Fruit fly (Drosophila melanogaster) whole organism, embryonic: ENCODE measurements around the gene CG3071.

Experiments
- Adf1 ChIP-seq: fragments of 200-800 bp; sonication (Bioruptor generic); IDR thresholded peaks from 2 replicates; pipeline ENCODE4 v1.3.6; 2022; ENCODE audit warnings: missing biosample characterization, missing genetic modification characterization
- B-H1 ChIP-seq: fragments of 200-800 bp; sonication (Bioruptor generic); IDR thresholded peaks from 3 replicates; pipeline ENCODE4 v1.3.6; 2022; ENCODE audit warnings: missing biosample characterization, missing genetic modification characterization
- CG11247 ChIP-seq: fragments of 200-800 bp; sonication (Bioruptor generic); IDR thresholded peaks from 2 replicates; pipeline ENCODE4 v1.3.6; 2022; ENCODE audit warnings: missing biosample characterization, missing genetic modification characterization
- CG12219 ChIP-seq: fragments of 200-800 bp; sonication (Bioruptor generic); optimal IDR thresholded peaks from 3 replicates; lab custom pipeline; 2018; ENCODE audit warnings: missing biosample characterization, mild to moderate bottlenecking, missing genetic modification characterization
- CG15514 ChIP-seq: fragments of 200-800 bp; sonication (Bioruptor generic); optimal IDR thresholded peaks from 3 replicates; lab custom pipeline; 2017; ENCODE audit warnings: missing biosample characterization, missing genetic modification characterization, mild to moderate bottlenecking, moderate library complexity, missing genetic modification reagents
- CG17385 ChIP-seq: fragments of 200-800 bp; sonication (Bioruptor generic); optimal IDR thresholded peaks from 3 replicates; lab custom pipeline; 2018; ENCODE audit warnings: missing biosample characterization, mild to moderate bottlenecking, missing genetic modification characterization
- CG1792 ChIP-seq: fragments of 200-800 bp; sonication (Bioruptor generic); optimal IDR thresholded peaks from 2 replicates; lab custom pipeline; 2016; ENCODE audit warnings: missing biosample characterization, missing genetic modification characterization
- CG2678 ChIP-seq: fragments of 200-800 bp; sonication (Bioruptor generic); optimal IDR thresholded peaks from 3 replicates; lab custom pipeline; 2019; ENCODE audit warnings: missing biosample characterization, mild to moderate bottlenecking, missing genetic modification characterization, moderate library complexity
- CG30431 ChIP-seq: fragments of 200-800 bp; sonication (Bioruptor generic); optimal IDR thresholded peaks from 2 replicates; lab custom pipeline; 2017; ENCODE audit warnings: missing biosample characterization, missing genetic modification characterization
- CG31441 ChIP-seq: fragments of 200-800 bp; sonication (Bioruptor generic); IDR thresholded peaks from 2 replicates; pipeline ENCODE4 v1.3.6; 2022; ENCODE audit warnings: missing biosample characterization, missing genetic modification characterization
- CG3163 ChIP-seq: fragments of 200-800 bp; sonication (Bioruptor generic); optimal IDR thresholded peaks from 3 replicates; lab custom pipeline; 2016; ENCODE audit warnings: missing biosample characterization, missing genetic modification characterization
- CG34376 ChIP-seq: fragments of 200-800 bp; sonication (Bioruptor generic); optimal IDR thresholded peaks from 2 replicates; lab custom pipeline; 2018; ENCODE audit warnings: missing biosample characterization, mild to moderate bottlenecking, missing genetic modification characterization
- CG3847 ChIP-seq: fragments of 200-800 bp; sonication (Bioruptor generic); IDR thresholded peaks from 2 replicates; pipeline ENCODE4 v1.3.6; 2022; ENCODE audit warnings: missing biosample characterization, missing genetic modification characterization
- CG42726 ChIP-seq: fragments of 200-800 bp; sonication (Bioruptor generic); IDR thresholded peaks from 2 replicates; pipeline ENCODE4 v1.3.6; 2022; ENCODE audit warnings: missing biosample characterization, missing genetic modification characterization; ENCODE audit not compliant: partially characterized antibody
- CG4854 ChIP-seq: fragments of 200-800 bp; sonication (Bioruptor generic); optimal IDR thresholded peaks from 2 replicates; lab custom pipeline; 2016; ENCODE audit warnings: missing biosample characterization, missing genetic modification characterization, inconsistent platforms
- CG5180 ChIP-seq: fragments of 200-800 bp; sonication (Bioruptor generic); optimal IDR thresholded peaks from 3 replicates; lab custom pipeline; 2017; ENCODE audit warnings: missing biosample characterization, missing genetic modification characterization, mild to moderate bottlenecking, moderate library complexity, missing genetic modification reagents
- CG5953 ChIP-seq: fragments of 200-800 bp; sonication (Bioruptor generic); IDR thresholded peaks from 2 replicates; pipeline ENCODE4 v1.3.6; 2022; ENCODE audit warnings: missing biosample characterization, missing genetic modification characterization
- CG6683 ChIP-seq: fragments of 200-800 bp; sonication (Bioruptor generic); optimal IDR thresholded peaks from 2 replicates; lab custom pipeline; 2017; ENCODE audit warnings: missing biosample characterization, mild to moderate bottlenecking, missing genetic modification characterization, missing genetic modification reagents
- CG6765 ChIP-seq: fragments of 200-800 bp; sonication (Bioruptor generic); optimal IDR thresholded peaks from 3 replicates; lab custom pipeline; 2017; ENCODE audit warnings: missing biosample characterization, mild to moderate bottlenecking, missing genetic modification characterization
- CG7556 ChIP-seq: fragments of 200-800 bp; sonication (Bioruptor generic); optimal IDR thresholded peaks from 2 replicates; lab custom pipeline; 2017; ENCODE audit warnings: missing biosample characterization, mild to moderate bottlenecking, missing genetic modification characterization
- CG7745 ChIP-seq: fragments of 200-800 bp; sonication (Bioruptor generic); optimal IDR thresholded peaks from 2 replicates; lab custom pipeline; 2018; ENCODE audit warnings: missing biosample characterization, mild to moderate bottlenecking, missing genetic modification characterization, moderate library complexity
- CG7839 ChIP-seq: fragments of 200-800 bp; sonication (Bioruptor generic); optimal IDR thresholded peaks from 3 replicates; lab custom pipeline; 2018; ENCODE audit warnings: missing biosample characterization, mild to moderate bottlenecking, missing genetic modification characterization, moderate library complexity
- Camta ChIP-seq: fragments of 200-800 bp; sonication (Bioruptor generic); optimal IDR thresholded peaks from 2 replicates; lab custom pipeline; 2016; ENCODE audit warnings: missing biosample characterization, missing genetic modification characterization
- Deaf1 ChIP-seq: fragments of 200-800 bp; optimal IDR thresholded peaks from 3 replicates; lab custom pipeline; 2019; ENCODE audit warnings: missing biosample characterization, mild to moderate bottlenecking, missing genetic modification characterization, moderate library complexity
- ERR ChIP-seq: fragments of 200-800 bp; sonication (Bioruptor generic); optimal IDR thresholded peaks from 2 replicates; lab custom pipeline; 2016; ENCODE audit warnings: missing biosample characterization, missing genetic modification characterization
- Fer1 ChIP-seq: fragments of 200-800 bp; sonication (Bioruptor generic); optimal IDR thresholded peaks from 2 replicates; lab custom pipeline; 2017; ENCODE audit warnings: missing biosample characterization, mild to moderate bottlenecking, missing genetic modification characterization
- Fer2 ChIP-seq: fragments of 200-800 bp; sonication (Bioruptor generic); optimal IDR thresholded peaks from 2 replicates; lab custom pipeline; 2018; ENCODE audit warnings: missing biosample characterization, mild to moderate bottlenecking, missing genetic modification characterization, moderate library complexity
- H2.0 ChIP-seq: fragments of 200-800 bp; sonication (Bioruptor generic); IDR thresholded peaks from 2 replicates; pipeline ENCODE4 v1.3.6; 2022; ENCODE audit warnings: missing biosample characterization, missing genetic modification characterization
- HLH3B ChIP-seq: fragments of 200-800 bp; sonication (Bioruptor generic); IDR thresholded peaks from 2 replicates; pipeline ENCODE4 v1.3.6; 2022; ENCODE audit warnings: missing biosample characterization, missing genetic modification characterization
- Hr3 ChIP-seq: fragments of 200-800 bp; sonication (Bioruptor generic); optimal IDR thresholded peaks from 3 replicates; lab custom pipeline; 2016; ENCODE audit warnings: missing biosample characterization, missing genetic modification characterization
- Hr78 ChIP-seq, 2 experiments: fragments of 200-800 bp in 1 of 2; fragments of >200 bp in 1 of 2; sonication (Bioruptor generic) in 1 of 2; optimal IDR thresholded peaks; 2 replicates each; lab custom pipeline; 2017 to 2019; ENCODE audit warnings: missing biosample characterization in 2 of 2, missing genetic modification characterization in 2 of 2, mild to moderate bottlenecking in 1 of 2, moderate library complexity in 1 of 2
- Max ChIP-seq: fragments of 200-800 bp; sonication (Bioruptor generic); optimal IDR thresholded peaks from 2 replicates; lab custom pipeline; 2016; ENCODE audit warnings: missing biosample characterization, mild to moderate bottlenecking, missing genetic modification characterization
- Ravus ChIP-seq: fragments of 200-800 bp; sonication (Bioruptor generic); IDR thresholded peaks from 2 replicates; pipeline ENCODE4 v1.3.6; 2022; ENCODE audit warnings: missing biosample characterization, missing genetic modification characterization
- YL-1 ChIP-seq: fragments of 200-800 bp; sonication (Bioruptor generic); optimal IDR thresholded peaks from 3 replicates; lab custom pipeline; 2017; ENCODE audit warnings: missing biosample characterization, mild to moderate bottlenecking, missing genetic modification characterization
- cato ChIP-seq: fragments of 200-800 bp; sonication (Bioruptor generic); optimal IDR thresholded peaks from 2 replicates; lab custom pipeline; 2016; ENCODE audit warnings: missing biosample characterization, missing genetic modification characterization, borderline replicate concordance
- chn ChIP-seq: fragments of 200-800 bp; sonication (Bioruptor generic); optimal IDR thresholded peaks from 2 replicates; lab custom pipeline; 2016; ENCODE audit warnings: missing biosample characterization, missing genetic modification characterization
- dmrt99B ChIP-seq: fragments of 200-800 bp; sonication (Bioruptor generic); optimal IDR thresholded peaks from 2 replicates; lab custom pipeline; 2018; ENCODE audit warnings: missing biosample characterization, mild to moderate bottlenecking, missing genetic modification characterization, moderate library complexity
- en ChIP-seq: fragments of 200-800 bp; sonication (Bioruptor generic); optimal IDR thresholded peaks from 2 replicates; lab custom pipeline; 2016; ENCODE audit warnings: missing biosample characterization, missing genetic modification characterization
- gcm2 ChIP-seq: fragments of 200-800 bp; sonication (Bioruptor generic); optimal IDR thresholded peaks from 2 replicates; lab custom pipeline; 2016; ENCODE audit warnings: missing biosample characterization, missing genetic modification characterization
- ind ChIP-seq: fragments of 200-800 bp; sonication (Bioruptor generic); optimal IDR thresholded peaks from 3 replicates; lab custom pipeline; 2016; ENCODE audit warnings: missing biosample characterization, missing genetic modification characterization
- jigr1 ChIP-seq: fragments of 200-800 bp; sonication (Bioruptor generic); IDR thresholded peaks from 3 replicates; pipeline ENCODE4 v1.3.6; 2022; ENCODE audit warnings: missing biosample characterization, missing genetic modification characterization
- lov ChIP-seq, 2 experiments: fragments of 200-800 bp in 1 of 2; fragments of >200 bp in 1 of 2; sonication (Bioruptor generic) in 1 of 2; IDR thresholded peaks in 1 of 2; optimal IDR thresholded peaks in 1 of 2; 2 replicates in 1 of 2; 3 replicates in 1 of 2; pipeline versions ENCODE4 v1.3.6 to Lab custom; 2017 to 2022; ENCODE audit warnings: missing biosample characterization in 1 of 2, missing genetic modification characterization in 1 of 2
- luna ChIP-seq: fragments of 200-800 bp; sonication (Bioruptor generic); optimal IDR thresholded peaks from 2 replicates; lab custom pipeline; 2016; ENCODE audit warnings: missing biosample characterization, missing genetic modification characterization
- ro ChIP-seq: fragments of 200-800 bp; sonication (Bioruptor generic); IDR thresholded peaks from 2 replicates; pipeline ENCODE4 v1.3.6; 2022; ENCODE audit warnings: missing biosample characterization, missing genetic modification characterization
- so ChIP-seq: fragments of 200-800 bp; sonication (Bioruptor generic); IDR thresholded peaks from 3 replicates; pipeline ENCODE4 v1.3.6; 2022; ENCODE audit warnings: missing biosample characterization, missing genetic modification characterization
- tio ChIP-seq: fragments of 200-800 bp; sonication (Bioruptor generic); optimal IDR thresholded peaks from 2 replicates; lab custom pipeline; 2017; ENCODE audit warnings: missing biosample characterization, missing genetic modification characterization, inconsistent platforms
- tna ChIP-seq: fragments of 200-800 bp; sonication (Bioruptor generic); IDR thresholded peaks from 2 replicates; pipeline ENCODE4 v1.3.6; 2022; ENCODE audit warnings: missing biosample characterization, missing genetic modification characterization; ENCODE audit not compliant: partially characterized antibody
- tup ChIP-seq: fragments of 200-800 bp; sonication (Bioruptor generic); optimal IDR thresholded peaks from 2 replicates; lab custom pipeline; 2016; ENCODE audit warnings: missing biosample characterization, mild to moderate bottlenecking, missing genetic modification characterization, moderate library complexity

Gene CG3071

DNA sequence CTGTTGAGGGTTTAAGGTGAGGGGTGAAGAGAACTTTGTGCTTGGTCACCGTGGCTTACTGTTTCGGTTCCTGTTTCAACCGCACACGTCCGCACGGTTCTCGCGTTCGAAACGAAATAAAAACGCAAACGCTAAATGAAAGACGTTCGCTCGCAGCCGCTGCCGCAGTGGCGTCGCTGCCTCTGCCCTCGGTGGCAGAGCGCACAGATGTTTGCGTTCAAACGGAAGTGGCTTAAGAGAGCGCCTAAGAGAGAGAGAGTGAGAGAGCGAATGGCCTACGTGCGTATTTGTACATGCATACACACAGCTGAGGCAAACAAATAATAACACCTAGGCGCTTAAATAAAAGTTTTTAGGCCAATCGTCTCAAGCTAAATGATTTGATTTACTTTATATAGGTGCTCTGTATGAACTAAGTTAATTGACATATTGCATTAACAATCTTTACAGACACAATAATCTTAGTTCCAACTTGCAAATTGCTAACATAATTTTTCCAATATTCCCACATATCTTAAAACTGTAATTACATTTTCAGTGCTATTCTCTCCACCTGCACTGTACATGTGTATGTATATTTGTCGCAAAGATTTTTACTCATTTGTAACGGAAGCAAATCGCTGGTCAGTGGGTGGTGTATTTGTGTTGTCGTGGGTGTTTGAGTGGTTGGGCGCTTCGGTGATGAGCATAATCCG is 30.8 kb downstream of the CG3071 start, which contains the start of gene CG2865 (continued):
- peak; percentile 83 for TF ChIP-seq Deaf1 (tag; lab: Kevin White, UChicago)
- TF ChIP-seq Hr3 (GFP tag; lab: Kevin White, UChicago), result peak; percentile 92
- peak; percentile 87 for TF ChIP-seq gcm2 (GFP tag; lab: Kevin White, UChicago)
- TF ChIP-seq CG7839 (tag; lab: Kevin White, UChicago), result peak; percentile 97
- peak; percentile 59; the same call in 1 of the 2 replicates for TF ChIP-seq CG5953 (GFP tag; lab: Robert Waterston, UW)
- TF ChIP-seq CG4854, result peak; percentile 73
- 0 out of 2 replicates have a peak, but pooled peaks have one; percentile 43 for TF ChIP-seq tna
- peak; percentile 52 for TF ChIP-seq CG7745 (tag; lab: Kevin White, UChicago)
- peak; percentile 91 for TF ChIP-seq Max (GFP tag; lab: Kevin White, UChicago)
- peak; percentile 85 for TF ChIP-seq cato (GFP tag; lab: Kevin White, UChicago)
- peak; percentile 92 for TF ChIP-seq Camta (GFP tag; lab: Kevin White, UChicago)
- TF ChIP-seq jigr1, result peak; percentile 69; the same call in 1 of the 3 replicates
- TF ChIP-seq dmrt99B (tag; lab: Kevin White, UChicago), result peak; percentile 97
- TF ChIP-seq en (GFP tag; lab: Kevin White, UChicago), result peak; percentile 75
- TF ChIP-seq CG3163 (GFP tag; lab: Kevin White, UChicago), result peak; percentile 99
- peak; percentile 96 for TF ChIP-seq CG31441
- peak; percentile 80 for TF ChIP-seq CG30431 (GFP tag; lab: Kevin White, UChicago)
- TF ChIP-seq CG11247 (GFP tag; lab: Robert Waterston, UW), result peak; percentile 72
- peak; percentile 84 for TF ChIP-seq HLH3B (GFP tag; lab: Robert Waterston, UW)
- peak; percentile 98 for TF ChIP-seq Adf1 (GFP tag; lab: Robert Waterston, UW)
- peak; percentile 81 for TF ChIP-seq chn (GFP tag; lab: Kevin White, UChicago)
- no peak; the same call in 1 of the 2 replicates for TF ChIP-seq ro (GFP tag; lab: Robert Waterston, UW)
- peak; percentile 57; the same call in 1 of the 2 replicates for TF ChIP-seq CG42726 (GFP tag; lab: Robert Waterston, UW)
- TF ChIP-seq ind, result peak; percentile 91
- peak; percentile 70 for TF ChIP-seq tup
- peak; percentile 90 for TF ChIP-seq CG3847 (GFP tag; lab: Robert Waterston, UW)
- peak; percentile 62 for TF ChIP-seq Ravus (GFP tag; lab: Robert Waterston, UW)
- peak; percentile 90 for TF ChIP-seq tio (GFP tag; lab: Kevin White, UChicago)
- TF ChIP-seq CG15514 (GFP tag; lab: Kevin White, UChicago), result peak; percentile 89
- TF ChIP-seq luna (GFP tag; lab: Kevin White, UChicago), result peak; percentile 82
- TF ChIP-seq H2.0 (GFP tag; lab: Robert Waterston, UW), result peak; percentile 73
- peak; percentile 98 for TF ChIP-seq CG34376
- peak; percentile 95 for TF ChIP-seq CG12219 (GFP tag; lab: Kevin White, UChicago)
- peak in 1 of 2 experiments; percentile 89 for TF ChIP-seq Hr78 (GFP tag; optimal IDR thresholded peaks at IDR 0.05; lab: Kevin White, UChicago)
- peak; percentile 95 for TF ChIP-seq CG6765 (GFP tag; lab: Kevin White, UChicago)
- peak; percentile 94 for TF ChIP-seq CG17385 (GFP tag; lab: Kevin White, UChicago)
- TF ChIP-seq Fer1 (GFP tag; lab: Kevin White, UChicago), result peak; percentile 98
- peak; percentile 69 for TF ChIP-seq B-H1 (GFP tag; lab: Robert Waterston, UW)
- peak; percentile 85 for TF ChIP-seq YL-1 (GFP tag; lab: Kevin White, UChicago)
- peak; percentile 94 for TF ChIP-seq Fer2
- TF ChIP-seq CG5180 (GFP tag; lab: Kevin White, UChicago), result peak; percentile 87
- TF ChIP-seq lov (optimal IDR thresholded peaks at IDR 0.05; lab: Kevin White, UChicago), result no peak
- TF ChIP-seq lov (GFP tag; IDR thresholded peaks at IDR 0.05; lab: Robert Waterston, UW), result no peak
- peak; percentile 92 for TF ChIP-seq CG6683
- peak; percentile 82 for TF ChIP-seq CG1792 (GFP tag; lab: Kevin White, UChicago)
- TF ChIP-seq CG2678 (tag; lab: Kevin White, UChicago), result peak; percentile 98
- TF ChIP-seq ERR (GFP tag; lab: Kevin White, UChicago), result peak; percentile 82
- peak; percentile 97 for TF ChIP-seq CG7556
- TF ChIP-seq so (GFP tag; lab: Robert Waterston, UW), result peak; percentile 90
